Fruit fly (Drosophila melanogaster) whole organism, pupa: Measurements from ENCODE around the gene CG6739.

Experiments
- CG10348 ChIP-seq: fragments of 200-800 bp; sonication (Bioruptor generic); IDR thresholded peaks from 2 replicates; pipeline ENCODE4 v1.3.6; 2022; ENCODE audit warnings: missing biosample characterization, missing genetic modification characterization
- CG12605 ChIP-seq: fragments of 200-800 bp; sonication (Bioruptor generic); IDR thresholded peaks from 2 replicates; pipeline ENCODE4 v1.3.6; 2022; ENCODE audit warnings: missing biosample characterization, missing genetic modification characterization
- CG13204 ChIP-seq: fragments of 200-800 bp; sonication (Bioruptor generic); optimal IDR thresholded peaks from 2 replicates; lab custom pipeline; 2018; ENCODE audit warnings: missing biosample characterization, mild to moderate bottlenecking, missing genetic modification characterization, moderate library complexity
- CG14655 ChIP-seq: fragments of 200-800 bp; sonication (Bioruptor generic); optimal IDR thresholded peaks from 3 replicates; lab custom pipeline; 2017; ENCODE audit warnings: mild to moderate bottlenecking, missing biosample characterization, missing genetic modification reagents, missing genetic modification characterization
- CG15710 ChIP-seq: fragments of 200-800 bp; sonication (Bioruptor generic); optimal IDR thresholded peaks from 2 replicates; lab custom pipeline; 2018; ENCODE audit warnings: missing biosample characterization, mild to moderate bottlenecking, missing genetic modification characterization, moderate library complexity
- CG17806 ChIP-seq: fragments of 200-800 bp; sonication (Bioruptor generic); optimal IDR thresholded peaks from 2 replicates; lab custom pipeline; 2018; ENCODE audit warnings: missing biosample characterization, mild to moderate bottlenecking, missing genetic modification characterization, moderate library complexity
- CG32121 ChIP-seq: fragments of 200-800 bp; sonication (Bioruptor generic); IDR thresholded peaks from 2 replicates; pipeline ENCODE4 v1.3.6; 2022; ENCODE audit warnings: missing biosample characterization, missing genetic modification characterization
- CG34367 ChIP-seq: fragments of 200-800 bp; sonication (Bioruptor generic); optimal IDR thresholded peaks from 2 replicates; lab custom pipeline; 2018; ENCODE audit warnings: missing biosample characterization, mild to moderate bottlenecking, missing genetic modification characterization
- CG4496 ChIP-seq: fragments of 200-800 bp; sonication (Bioruptor generic); IDR thresholded peaks from 3 replicates; pipeline ENCODE4 v1.3.6; 2022; ENCODE audit warnings: missing biosample characterization, missing genetic modification characterization
- CG8159 ChIP-seq: fragments of 200-800 bp; sonication (Bioruptor generic); optimal IDR thresholded peaks from 3 replicates; lab custom pipeline; 2018; ENCODE audit warnings: missing biosample characterization, mild to moderate bottlenecking, missing genetic modification characterization, moderate library complexity
- CG8301 ChIP-seq: fragments of 200-800 bp; sonication (Bioruptor generic); optimal IDR thresholded peaks from 2 replicates; lab custom pipeline; 2018; ENCODE audit warnings: missing biosample characterization, mild to moderate bottlenecking, missing genetic modification characterization
- CG9948 ChIP-seq: fragments of 200-800 bp; sonication (Bioruptor generic); optimal IDR thresholded peaks from 2 replicates; lab custom pipeline; 2018; ENCODE audit warnings: missing biosample characterization, mild to moderate bottlenecking, missing genetic modification characterization, moderate library complexity
- D1 ChIP-seq: fragments of 200-800 bp; sonication (Bioruptor generic); optimal IDR thresholded peaks from 2 replicates; lab custom pipeline; 2018; ENCODE audit warnings: missing biosample characterization, mild to moderate bottlenecking, missing genetic modification characterization, moderate library complexity
- EcR ChIP-seq: fragments of 200-800 bp; sonication (Bioruptor generic); optimal IDR thresholded peaks from 3 replicates; lab custom pipeline; 2019; ENCODE audit warnings: missing biosample characterization, missing genetic modification characterization, mild to moderate bottlenecking, moderate library complexity, missing genetic modification reagents
- Ets98B ChIP-seq: fragments of 200-800 bp; sonication (Bioruptor generic); IDR thresholded peaks from 2 replicates; pipeline ENCODE4 v1.3.6; 2022; ENCODE audit warnings: missing biosample characterization, missing genetic modification characterization
- Pif1A ChIP-seq: fragments of 200-800 bp; sonication (Bioruptor generic); optimal IDR thresholded peaks from 3 replicates; lab custom pipeline; 2016; ENCODE audit warnings: missing biosample characterization, missing genetic modification characterization
- Pif1B ChIP-seq: fragments of 200-800 bp; sonication (Bioruptor generic); optimal IDR thresholded peaks from 3 replicates; lab custom pipeline; 2016; ENCODE audit warnings: missing biosample characterization, missing genetic modification characterization
- Snoo ChIP-seq: fragments of 200-800 bp; sonication (Bioruptor generic); optimal IDR thresholded peaks from 3 replicates; lab custom pipeline; 2017; ENCODE audit warnings: missing biosample characterization, mild to moderate bottlenecking, missing genetic modification characterization, inconsistent platforms
- fd96Ca ChIP-seq: fragments of 200-800 bp; sonication (Bioruptor generic); IDR thresholded peaks from 3 replicates; pipeline ENCODE4 v1.3.6; 2022; ENCODE audit warnings: missing biosample characterization, missing genetic modification characterization
- gl ChIP-seq: fragments of 200-800 bp; sonication (Bioruptor generic); optimal IDR thresholded peaks from 2 replicates; lab custom pipeline; 2018; ENCODE audit warnings: missing biosample characterization, mild to moderate bottlenecking, missing genetic modification characterization
- rn ChIP-seq: fragments of 200-800 bp; sonication (Bioruptor generic); IDR thresholded peaks from 2 replicates; pipeline ENCODE4 v1.3.6; 2022; ENCODE audit warnings: missing biosample characterization, missing genetic modification characterization

The CG6739 gene

DNA sequence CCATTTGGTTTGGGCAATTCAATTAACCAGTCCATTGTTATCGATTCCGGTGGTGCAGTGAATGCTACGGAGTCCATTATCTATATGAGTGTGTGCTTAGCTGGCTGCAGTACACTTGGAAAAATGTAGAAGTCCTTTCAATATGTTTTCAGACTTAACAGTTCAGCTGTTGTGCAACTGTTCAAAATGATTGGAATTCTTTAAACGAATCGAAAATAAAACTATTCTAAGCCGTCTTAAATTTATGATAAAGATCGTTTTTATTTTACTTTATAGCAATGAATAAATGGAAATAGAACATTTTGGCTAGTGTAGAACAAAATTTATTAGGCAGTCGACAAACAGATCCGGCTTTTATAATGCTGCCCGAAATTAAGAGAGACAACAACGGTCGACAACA, 8.6 kb downstream of the CG6739 start:
- no peak for TF ChIP-seq CG32121 (GFP tag; lab: Robert Waterston, UW)
- TF ChIP-seq CG10348 = no peak
- TF ChIP-seq Pif1B (GFP tag; lab: Kevin White, UChicago) = no peak
- TF ChIP-seq EcR = no peak
- TF ChIP-seq fd96Ca (GFP tag; lab: Robert Waterston, UW) = no peak
- no peak for TF ChIP-seq CG12605 (GFP tag; lab: Robert Waterston, UW)
- TF ChIP-seq CG14655 = no peak
- TF ChIP-seq Pif1A (GFP tag; lab: Kevin White, UChicago) = no peak
- no peak for TF ChIP-seq CG13204 (GFP tag; lab: Kevin White, UChicago)
- TF ChIP-seq CG9948 = no peak
- no peak for TF ChIP-seq Snoo (tag; lab: Kevin White, UChicago)
- no peak for TF ChIP-seq Ets98B (GFP tag; lab: Robert Waterston, UW)
- TF ChIP-seq CG34367 (tag; lab: Kevin White, UChicago) = no peak

DNA sequence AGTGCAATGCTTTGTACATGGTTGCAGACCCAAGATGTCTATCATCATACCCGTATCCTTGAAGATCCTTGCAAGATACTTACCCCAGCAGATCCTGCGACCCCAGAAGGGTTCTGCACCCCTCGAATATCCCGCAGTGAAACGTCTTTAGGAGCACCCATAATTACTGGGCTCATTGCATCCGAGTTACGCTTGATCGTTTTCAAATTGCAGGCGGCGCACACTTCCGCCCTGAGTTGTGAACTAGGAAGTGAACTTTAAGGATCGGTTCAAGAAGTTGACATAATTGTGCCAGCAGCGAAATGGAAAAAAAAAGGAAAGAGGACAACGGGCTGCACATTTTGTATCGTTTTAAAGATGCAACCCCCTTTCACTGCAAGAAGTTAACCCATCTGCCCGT, 10.4 kb downstream of the CG6739 start:
- TF ChIP-seq CG34367 (tag; lab: Kevin White, UChicago) = no peak
- no peak for TF ChIP-seq CG14655
- TF ChIP-seq CG8301 (tag; lab: Kevin White, UChicago) = no peak
- no peak for TF ChIP-seq Ets98B (GFP tag; lab: Robert Waterston, UW)
- no peak for TF ChIP-seq CG4496 (GFP tag; lab: Robert Waterston, UW)
- no peak for TF ChIP-seq CG17806 (tag; lab: Kevin White, UChicago)
- TF ChIP-seq CG12605 (GFP tag; lab: Robert Waterston, UW) = no peak
- no peak for TF ChIP-seq CG15710 (tag; lab: Kevin White, UChicago)
- TF ChIP-seq Pif1B (GFP tag; lab: Kevin White, UChicago) = no peak
- TF ChIP-seq fd96Ca (GFP tag; lab: Robert Waterston, UW) = no peak
- TF ChIP-seq rn (GFP tag; lab: Robert Waterston, UW) = no peak
- no peak for TF ChIP-seq CG8159 (tag; lab: Kevin White, UChicago)
- no peak for TF ChIP-seq Snoo (tag; lab: Kevin White, UChicago)
- no peak for TF ChIP-seq EcR

DNA sequence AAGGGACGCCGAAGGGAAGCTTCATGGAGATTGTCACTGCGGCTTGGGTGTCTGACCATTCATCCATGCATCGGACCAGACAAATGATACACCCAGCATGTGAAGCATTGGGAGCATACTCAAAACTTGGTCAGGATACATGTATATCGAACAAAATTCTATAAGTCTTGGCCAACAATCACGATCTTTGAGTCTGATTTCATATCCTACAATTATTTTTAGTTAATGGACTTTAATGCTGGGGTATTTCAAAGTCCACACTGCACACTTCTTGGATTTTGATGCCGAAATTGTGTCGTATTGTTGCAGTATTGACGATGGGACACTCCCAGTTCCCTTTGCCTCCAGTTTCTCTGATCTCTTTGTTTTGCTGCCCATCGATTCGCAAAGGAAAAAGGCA, 11.0 kb downstream of the CG6739 start:
- TF ChIP-seq CG17806 (tag; lab: Kevin White, UChicago) (no peak), CG32121 (GFP tag; lab: Robert Waterston, UW) (no peak), rn (GFP tag; lab: Robert Waterston, UW) (no peak), fd96Ca (GFP tag; lab: Robert Waterston, UW) (0 out of 3 replicates have a peak, but pooled peaks have one; percentile 19), Pif1B (GFP tag; lab: Kevin White, UChicago) (peak; percentile 48), Snoo (tag; lab: Kevin White, UChicago) (peak; percentile 67), Pif1A (GFP tag; lab: Kevin White, UChicago) (peak; percentile 23)

DNA sequence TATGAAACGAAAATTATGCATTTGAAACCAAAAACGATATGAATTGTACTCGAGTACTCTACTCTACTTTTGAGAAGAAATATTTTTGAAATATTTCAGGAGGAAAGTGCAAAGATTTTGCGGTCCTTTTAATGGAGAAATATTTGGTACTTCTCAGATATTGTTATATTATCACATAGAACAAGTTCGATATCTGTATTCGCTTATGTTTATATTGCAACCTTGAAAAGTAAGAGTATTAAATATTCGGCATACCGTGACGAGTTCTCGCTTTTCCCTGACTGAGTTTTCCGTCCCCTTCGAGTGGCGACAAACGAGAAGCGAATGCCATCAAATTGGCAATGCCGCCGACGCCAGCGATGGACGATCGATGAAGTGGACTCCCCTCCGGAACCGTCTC, 13.5 kb downstream of the CG6739 start:
- TF ChIP-seq Ets98B (GFP tag; lab: Robert Waterston, UW) (no peak), CG32121 (GFP tag; lab: Robert Waterston, UW) (no peak), CG8301 (tag; lab: Kevin White, UChicago) (peak; percentile 13), CG14655 (peak; percentile 8)

DNA sequence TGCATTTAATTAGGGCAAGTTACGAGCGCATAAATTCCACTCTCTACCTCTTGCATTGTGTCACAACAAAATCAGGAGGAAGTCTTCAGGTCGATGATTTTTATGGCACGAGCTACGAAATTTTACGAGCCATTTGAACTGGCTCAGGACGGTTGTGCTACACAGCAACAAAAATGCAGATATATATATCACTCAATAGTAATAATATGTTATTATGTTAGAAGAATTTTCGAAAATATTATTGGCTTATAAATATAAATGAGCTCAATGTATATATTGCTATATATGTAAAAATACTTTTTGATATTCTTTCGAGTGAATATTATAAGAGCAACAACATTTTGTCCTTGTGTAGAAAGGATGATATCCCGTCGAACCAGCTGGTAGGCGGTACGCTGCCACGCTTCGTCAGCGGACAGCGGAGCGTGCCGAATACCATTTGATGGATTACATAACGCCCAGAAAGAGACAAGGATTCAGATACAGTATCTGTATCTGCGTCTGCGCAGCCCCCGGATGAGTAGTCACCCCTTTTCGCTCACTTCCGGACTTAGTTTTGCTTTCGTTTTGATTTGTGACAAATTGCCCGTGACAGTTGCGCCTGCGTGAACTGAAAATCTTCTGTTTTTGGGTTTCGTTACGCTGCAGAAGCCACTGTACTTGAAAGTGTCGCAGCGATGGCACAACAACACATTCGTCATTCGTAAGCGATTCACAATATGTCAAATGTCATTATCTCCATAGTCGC, 16.1 kb downstream of the CG6739 start:
- TF ChIP-seq CG15710 (tag; lab: Kevin White, UChicago) = no peak
- no peak for TF ChIP-seq Pif1B (GFP tag; lab: Kevin White, UChicago)
- no peak for TF ChIP-seq Pif1A (GFP tag; lab: Kevin White, UChicago)
- no peak for TF ChIP-seq Ets98B (GFP tag; lab: Robert Waterston, UW)
- TF ChIP-seq gl (tag; lab: Kevin White, UChicago) = no peak
- TF ChIP-seq Snoo (tag; lab: Kevin White, UChicago) = no peak
- TF ChIP-seq CG9948 = no peak
- TF ChIP-seq CG13204 (GFP tag; lab: Kevin White, UChicago) = no peak

DNA sequence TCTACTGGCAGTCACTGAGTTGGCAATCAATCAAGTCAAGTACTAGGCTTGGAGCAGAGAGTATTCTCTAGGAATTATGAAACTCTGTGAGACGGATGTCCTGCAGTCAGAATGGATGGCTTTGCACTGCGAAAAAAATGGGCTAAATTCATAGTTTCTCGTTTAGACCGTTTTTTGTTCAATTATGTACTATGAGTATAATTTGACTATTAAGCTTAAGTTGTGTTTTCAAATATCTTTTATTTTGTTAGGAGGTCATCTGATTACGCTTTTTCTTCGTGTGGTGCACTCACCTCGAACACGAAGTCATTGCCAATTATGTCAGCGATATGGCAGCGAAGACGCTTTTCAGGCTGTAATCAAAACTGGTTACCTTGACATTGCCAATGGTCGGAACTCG, 19.3 kb downstream of the CG6739 start:
- peak; percentile 5 for TF ChIP-seq CG15710 (tag; lab: Kevin White, UChicago)
- no peak for TF ChIP-seq CG10348
- TF ChIP-seq Pif1A (GFP tag; lab: Kevin White, UChicago) = peak; percentile 53
- TF ChIP-seq CG8159 (tag; lab: Kevin White, UChicago) = peak; percentile 35
- peak; percentile 50 for TF ChIP-seq CG9948
- TF ChIP-seq gl (tag; lab: Kevin White, UChicago) = no peak
- peak; percentile 76 for TF ChIP-seq CG14655
- peak; percentile 36; the same call in 1 of the 2 replicates for TF ChIP-seq Ets98B (GFP tag; lab: Robert Waterston, UW)
- TF ChIP-seq D1 (tag; lab: Kevin White, UChicago) = no peak
- TF ChIP-seq Snoo (tag; lab: Kevin White, UChicago) = no peak
- no peak for TF ChIP-seq EcR
- no peak for TF ChIP-seq CG34367 (tag; lab: Kevin White, UChicago)
- no peak for TF ChIP-seq CG13204 (GFP tag; lab: Kevin White, UChicago)
- 0 out of 3 replicates have a peak, but pooled peaks have one; percentile 27 for TF ChIP-seq CG4496 (GFP tag; lab: Robert Waterston, UW)
- TF ChIP-seq CG32121 (GFP tag; lab: Robert Waterston, UW) = no peak
- TF ChIP-seq CG8301 (tag; lab: Kevin White, UChicago) = peak; percentile 77
- TF ChIP-seq CG12605 (GFP tag; lab: Robert Waterston, UW) = peak; percentile 19; the same call in 1 of the 2 replicates
- peak; percentile 29 for TF ChIP-seq Pif1B (GFP tag; lab: Kevin White, UChicago)
- peak; percentile 74 for TF ChIP-seq fd96Ca (GFP tag; lab: Robert Waterston, UW)
- TF ChIP-seq rn (GFP tag; lab: Robert Waterston, UW) = no peak
- peak; percentile 45 for TF ChIP-seq CG17806 (tag; lab: Kevin White, UChicago)
